Fruit fly (Drosophila melanogaster) whole organism, embryonic: Measurements from ENCODE around the gene TBC1d7.

ENCODE experiments used
- Abd-B ChIP-seq: fragments of 200-800 bp; sonication (Bioruptor generic); optimal IDR thresholded peaks from 2 replicates; lab custom pipeline; 2018; ENCODE audit warnings: missing biosample characterization, mild to moderate bottlenecking, missing genetic modification characterization, moderate library complexity
- B-H1 ChIP-seq: fragments of 200-800 bp; sonication (Bioruptor generic); IDR thresholded peaks from 3 replicates; pipeline ENCODE4 v1.3.6; 2022; ENCODE audit warnings: missing biosample characterization, missing genetic modification characterization
- CG10366 ChIP-seq: fragments of 200-800 bp; sonication (Bioruptor generic); IDR thresholded peaks from 2 replicates; pipeline ENCODE4 v1.3.6; 2022; ENCODE audit warnings: missing biosample characterization, missing genetic modification characterization
- CG10959 ChIP-seq: fragments of 200-800 bp; sonication (Bioruptor generic); IDR thresholded peaks from 2 replicates; pipeline ENCODE4 v1.3.6; 2022; ENCODE audit warnings: missing biosample characterization, missing genetic modification characterization
- CG12219 ChIP-seq: fragments of 200-800 bp; sonication (Bioruptor generic); optimal IDR thresholded peaks from 3 replicates; lab custom pipeline; 2018; ENCODE audit warnings: missing biosample characterization, mild to moderate bottlenecking, missing genetic modification characterization
- CG13624 ChIP-seq: fragments of 200-800 bp; sonication (Bioruptor generic); optimal IDR thresholded peaks from 2 replicates; lab custom pipeline; 2016; ENCODE audit warnings: missing biosample characterization, missing genetic modification characterization
- CG14710 ChIP-seq: fragments of 200-800 bp; sonication (Bioruptor generic); optimal IDR thresholded peaks from 3 replicates; lab custom pipeline; 2019; ENCODE audit warnings: missing biosample characterization, mild to moderate bottlenecking, missing genetic modification characterization, moderate library complexity
- CG16863 ChIP-seq: fragments of 200-800 bp; sonication (Bioruptor generic); optimal IDR thresholded peaks from 3 replicates; lab custom pipeline; 2016; ENCODE audit warnings: missing biosample characterization, missing genetic modification characterization
- CG1832 ChIP-seq: fragments of 200-800 bp; sonication (Bioruptor generic); optimal IDR thresholded peaks from 2 replicates; lab custom pipeline; 2017; ENCODE audit warnings: missing biosample characterization, mild to moderate bottlenecking, missing genetic modification characterization, inconsistent platforms
- CG18599 ChIP-seq: fragments of 200-800 bp; sonication (Bioruptor generic); optimal IDR thresholded peaks from 3 replicates; lab custom pipeline; 2017; ENCODE audit warnings: missing biosample characterization, missing genetic modification characterization, mild to moderate bottlenecking, moderate library complexity, missing genetic modification reagents
- CG2116 ChIP-seq: fragments of 200-800 bp; sonication (Bioruptor generic); optimal IDR thresholded peaks from 3 replicates; lab custom pipeline; 2018; ENCODE audit warnings: missing biosample characterization, mild to moderate bottlenecking, missing genetic modification characterization
- CG2199 ChIP-seq: fragments of 200-800 bp; sonication (Bioruptor generic); IDR thresholded peaks from 3 replicates; pipeline ENCODE4 v1.3.6; 2022; ENCODE audit warnings: missing biosample characterization, missing genetic modification characterization
- CG30403 ChIP-seq: fragments of 200-800 bp; sonication (Bioruptor generic); optimal IDR thresholded peaks from 3 replicates; lab custom pipeline; 2016; ENCODE audit warnings: missing biosample characterization, missing genetic modification characterization
- CG30431 ChIP-seq: fragments of 200-800 bp; sonication (Bioruptor generic); optimal IDR thresholded peaks from 2 replicates; lab custom pipeline; 2017; ENCODE audit warnings: missing biosample characterization, missing genetic modification characterization
- CG31388 ChIP-seq: fragments of 200-800 bp; sonication (Bioruptor generic); optimal IDR thresholded peaks from 2 replicates; lab custom pipeline; 2016; ENCODE audit warnings: missing biosample characterization, missing genetic modification characterization
- CG32532 ChIP-seq: fragments of 200-800 bp; sonication (Bioruptor generic); IDR thresholded peaks from 2 replicates; pipeline ENCODE4 v1.3.6; 2022; ENCODE audit warnings: missing biosample characterization, missing genetic modification characterization
- CG3407 ChIP-seq: fragments of 200-800 bp; sonication (Bioruptor generic); optimal IDR thresholded peaks from 2 replicates; lab custom pipeline; 2018; ENCODE audit warnings: missing biosample characterization, mild to moderate bottlenecking, missing genetic modification characterization
- CG4360 ChIP-seq: fragments of 200-800 bp; sonication (Bioruptor generic); IDR thresholded peaks from 2 replicates; pipeline ENCODE4 v1.3.6; 2022; ENCODE audit warnings: missing biosample characterization, missing genetic modification characterization
- CG6791 ChIP-seq: fragments of 200-800 bp; sonication (Bioruptor generic); IDR thresholded peaks from 3 replicates; pipeline ENCODE4 v1.3.6; 2022; ENCODE audit warnings: missing biosample characterization, missing genetic modification characterization; ENCODE audit not compliant: partially characterized antibody
- CG7963 ChIP-seq: fragments of 200-800 bp; sonication (Bioruptor generic); IDR thresholded peaks from 3 replicates; pipeline ENCODE4 v1.3.6; 2022; ENCODE audit warnings: missing biosample characterization, missing genetic modification characterization; ENCODE audit not compliant: partially characterized antibody
- CG8359 ChIP-seq: fragments of 200-800 bp; sonication (Bioruptor generic); optimal IDR thresholded peaks from 2 replicates; lab custom pipeline; 2017; ENCODE audit warnings: missing biosample characterization, mild to moderate bottlenecking, missing genetic modification characterization, borderline replicate concordance
- CG9727 ChIP-seq: fragments of 200-800 bp; sonication (Bioruptor generic); optimal IDR thresholded peaks from 3 replicates; lab custom pipeline; 2017; ENCODE audit warnings: missing biosample characterization, mild to moderate bottlenecking, missing genetic modification characterization
- CrebB ChIP-seq: fragments of 200-800 bp; sonication (Bioruptor generic); optimal IDR thresholded peaks from 3 replicates; lab custom pipeline; 2018; ENCODE audit warnings: missing biosample characterization, mild to moderate bottlenecking, missing genetic modification characterization
- Dek ChIP-seq: fragments of 200-800 bp; sonication (Bioruptor generic); optimal IDR thresholded peaks from 3 replicates; lab custom pipeline; 2019; ENCODE audit warnings: missing biosample characterization, mild to moderate bottlenecking, missing genetic modification characterization, moderate library complexity
- Gsc ChIP-seq: fragments of 200-800 bp; sonication (Bioruptor generic); IDR thresholded peaks from 2 replicates; pipeline ENCODE4 v1.3.6; 2022; ENCODE audit warnings: missing biosample characterization, missing genetic modification characterization
- Gug ChIP-seq: fragments of 200-800 bp; sonication (Bioruptor generic); IDR thresholded peaks from 4 replicates; pipeline ENCODE4 v1.3.6; 2022; ENCODE audit warnings: missing biosample characterization, missing genetic modification characterization
- Hand ChIP-seq: fragments of 200-800 bp; sonication (Bioruptor generic); optimal IDR thresholded peaks from 2 replicates; lab custom pipeline; 2017; ENCODE audit warnings: mild to moderate bottlenecking, missing biosample characterization, missing genetic modification reagents, missing genetic modification characterization
- HmgD ChIP-seq: fragments of 200-800 bp; sonication (Bioruptor generic); optimal IDR thresholded peaks from 3 replicates; lab custom pipeline; 2016; ENCODE audit warnings: missing biosample characterization, missing genetic modification characterization
- NFAT ChIP-seq: fragments of 200-800 bp; sonication (Bioruptor generic); IDR thresholded peaks from 2 replicates; pipeline ENCODE4 v1.3.6; 2022; ENCODE audit warnings: missing biosample characterization, missing genetic modification characterization
- Opbp ChIP-seq: fragments of 200-800 bp; sonication (Bioruptor generic); IDR thresholded peaks from 3 replicates; pipeline ENCODE4 v1.3.6; 2022; ENCODE audit warnings: missing biosample characterization, missing genetic modification characterization; ENCODE audit not compliant: partially characterized antibody
- Ravus ChIP-seq: fragments of 200-800 bp; sonication (Bioruptor generic); IDR thresholded peaks from 2 replicates; pipeline ENCODE4 v1.3.6; 2022; ENCODE audit warnings: missing biosample characterization, missing genetic modification characterization
- Scr ChIP-seq: fragments of 200-800 bp; sonication (Bioruptor generic); IDR thresholded peaks from 2 replicates; pipeline ENCODE4 v1.3.6; 2022; ENCODE audit warnings: missing biosample characterization, missing genetic modification characterization; ENCODE audit not compliant: partially characterized antibody
- YL-1 ChIP-seq: fragments of 200-800 bp; sonication (Bioruptor generic); optimal IDR thresholded peaks from 3 replicates; lab custom pipeline; 2017; ENCODE audit warnings: missing biosample characterization, mild to moderate bottlenecking, missing genetic modification characterization
- ac ChIP-seq: fragments of 200-800 bp; sonication (Bioruptor generic); optimal IDR thresholded peaks from 3 replicates; lab custom pipeline; 2017; ENCODE audit warnings: missing biosample characterization, mild to moderate bottlenecking, missing genetic modification characterization
- az2 ChIP-seq: fragments of 200-800 bp; sonication (Bioruptor generic); optimal IDR thresholded peaks from 3 replicates; lab custom pipeline; 2016; ENCODE audit warnings: missing biosample characterization, missing genetic modification characterization
- bab2 ChIP-seq: fragments of 200-800 bp; sonication (Bioruptor generic); optimal IDR thresholded peaks from 2 replicates; lab custom pipeline; 2016; ENCODE audit warnings: missing biosample characterization, missing genetic modification characterization
- bowl ChIP-seq: fragments of 200-800 bp; sonication (Bioruptor generic); IDR thresholded peaks from 2 replicates; pipeline ENCODE4 v1.3.6; 2022; ENCODE audit warnings: missing biosample characterization, missing genetic modification characterization
- chm ChIP-seq: fragments of 200-800 bp; sonication (Bioruptor generic); IDR thresholded peaks from 2 replicates; pipeline ENCODE4 v1.3.6; 2022; ENCODE audit warnings: missing biosample characterization, missing genetic modification characterization
- ci ChIP-seq: fragments of 200-800 bp; sonication (Bioruptor generic); IDR thresholded peaks from 3 replicates; pipeline ENCODE4 v1.3.6; 2022; ENCODE audit warnings: missing biosample characterization, missing genetic modification characterization
- crp ChIP-seq, 2 experiments: fragments of 200-800 bp; sonication (Bioruptor generic); optimal IDR thresholded peaks; 2 replicates in 1 of 2; 3 replicates in 1 of 2; lab custom pipeline; 2017; ENCODE audit warnings: missing biosample characterization in 2 of 2, missing genetic modification characterization in 2 of 2, mild to moderate bottlenecking in 1 of 2, moderate library complexity in 1 of 2
- fd102C ChIP-seq: fragments of 200-800 bp; sonication (Bioruptor generic); optimal IDR thresholded peaks from 2 replicates; lab custom pipeline; 2018; ENCODE audit warnings: missing biosample characterization, mild to moderate bottlenecking, missing genetic modification characterization, moderate library complexity
- gsb-n ChIP-seq: fragments of 200-800 bp; sonication (Bioruptor generic); optimal IDR thresholded peaks from 3 replicates; lab custom pipeline; 2018; ENCODE audit warnings: missing biosample characterization, mild to moderate bottlenecking, missing genetic modification characterization
- inv ChIP-seq: fragments of 200-800 bp; sonication (Bioruptor generic); IDR thresholded peaks from 2 replicates; pipeline ENCODE4 v1.3.6; 2022; ENCODE audit warnings: missing biosample characterization, missing genetic modification characterization; ENCODE audit not compliant: partially characterized antibody
- lilli ChIP-seq: fragments of 200-800 bp; sonication (Bioruptor generic); optimal IDR thresholded peaks from 3 replicates; lab custom pipeline; 2016; ENCODE audit warnings: missing biosample characterization, missing genetic modification characterization
- mam ChIP-seq: fragments of 200-800 bp; sonication (Bioruptor generic); optimal IDR thresholded peaks from 3 replicates; lab custom pipeline; 2016; ENCODE audit warnings: missing biosample characterization, missing genetic modification characterization
- sisA ChIP-seq: fragments of 200-800 bp; sonication (Bioruptor generic); IDR thresholded peaks from 2 replicates; pipeline ENCODE4 v1.3.6; 2022; ENCODE audit warnings: missing biosample characterization, missing genetic modification characterization
- slbo ChIP-seq: fragments of 200-800 bp; sonication (Bioruptor generic); IDR thresholded peaks from 2 replicates; pipeline ENCODE4 v1.3.6; 2022; ENCODE audit warnings: missing biosample characterization, missing genetic modification characterization
- slou ChIP-seq: fragments of 200-800 bp; sonication (Bioruptor generic); optimal IDR thresholded peaks from 3 replicates; lab custom pipeline; 2016; ENCODE audit warnings: missing biosample characterization, missing genetic modification characterization
- sr ChIP-seq: fragments of 200-800 bp; sonication (Bioruptor generic); IDR thresholded peaks from 3 replicates; pipeline ENCODE4 v1.3.6; 2022; ENCODE audit warnings: missing biosample characterization, missing genetic modification characterization
- trh ChIP-seq: fragments of 200-800 bp; sonication (Bioruptor generic); optimal IDR thresholded peaks from 2 replicates; lab custom pipeline; 2016; ENCODE audit warnings: missing biosample characterization, missing genetic modification characterization
- twi ChIP-seq: fragments of 200-800 bp; optimal IDR thresholded peaks from 2 replicates; lab custom pipeline; 2019; ENCODE audit warnings: missing biosample characterization, mild to moderate bottlenecking, missing genetic modification characterization, moderate library complexity
- vfl ChIP-seq: fragments of 200-800 bp; sonication (Bioruptor generic); optimal IDR thresholded peaks from 2 replicates; lab custom pipeline; 2016; ENCODE audit warnings: missing biosample characterization, missing genetic modification characterization

The TBC1d7 gene

dm6 chr3R:24205935-24206334, 44.4 kb downstream of the TBC1d7 start (continued):
- TF ChIP-seq trh (no peak), chm (GFP tag; lab: Robert Waterston, UW) (no peak), Opbp (GFP tag; lab: Robert Waterston, UW) (no peak), az2 (GFP tag; lab: Kevin White, UChicago) (peak; percentile 22), mam (GFP tag; lab: Kevin White, UChicago) (no peak), bab2 (no peak), CG13624 (GFP tag; lab: Kevin White, UChicago) (no peak), CG1832 (no peak), CG4360 (GFP tag; lab: Robert Waterston, UW) (no peak), NFAT (GFP tag; lab: Robert Waterston, UW) (no peak), CG9727 (GFP tag; lab: Kevin White, UChicago) (no peak), CG16863 (GFP tag; lab: Kevin White, UChicago) (no peak), crp (GFP tag; optimal IDR thresholded peaks at IDR 0.05; lab: Kevin White, UChicago) (no peak), CG30431 (no peak), CG14710 (tag; lab: Kevin White, UChicago) (no peak), Abd-B (GFP tag; lab: Kevin White, UChicago) (peak; percentile 1), slou (no peak), sr (no peak), CG12219 (GFP tag; lab: Kevin White, UChicago) (no peak), ac (GFP tag; lab: Kevin White, UChicago) (no peak), Hand (GFP tag; lab: Kevin White, UChicago) (no peak), vfl (GFP tag; lab: Kevin White, UChicago) (no peak), CG2199 (GFP tag; lab: Robert Waterston, UW) (no peak), CG18599 (GFP tag; lab: Kevin White, UChicago) (no peak), CG3407 (no peak), Ravus (GFP tag; lab: Robert Waterston, UW) (no peak), gsb-n (tag; lab: Kevin White, UChicago) (no peak), CG6791 (GFP tag; lab: Robert Waterston, UW) (no peak), YL-1 (GFP tag; lab: Kevin White, UChicago) (no peak), CG2116 (GFP tag; lab: Kevin White, UChicago) (no peak), slbo (0 out of 2 replicates have a peak, but pooled peaks have one; percentile 16), CrebB (tag; lab: Kevin White, UChicago) (no peak), twi (tag; lab: Kevin White, UChicago) (no peak), CG31388 (GFP tag; lab: Kevin White, UChicago) (no peak), Scr (no peak), CG30403 (GFP tag; lab: Kevin White, UChicago) (peak; percentile 30), ci (GFP tag; lab: Robert Waterston, UW) (0 out of 3 replicates have a peak, but pooled peaks have one; percentile 13), CG8359 (GFP tag; lab: Kevin White, UChicago) (no peak), bowl (GFP tag; lab: Robert Waterston, UW) (no peak), CG10959 (GFP tag; lab: Robert Waterston, UW) (no peak), CG10366 (GFP tag; lab: Robert Waterston, UW) (no peak; the same call in 1 of the 2 replicates), fd102C (GFP tag; lab: Kevin White, UChicago) (no peak), lilli (GFP tag; lab: Kevin White, UChicago) (no peak), B-H1 (GFP tag; lab: Robert Waterston, UW) (no peak), Dek (tag; lab: Kevin White, UChicago) (no peak), sisA (GFP tag; lab: Robert Waterston, UW) (0 out of 2 replicates have a peak, but pooled peaks have one; percentile 24), inv (GFP tag; lab: Robert Waterston, UW) (no peak), CG32532 (GFP tag; lab: Robert Waterston, UW) (no peak), Gsc (no peak), HmgD (GFP tag; lab: Kevin White, UChicago) (no peak), CG7963 (GFP tag; lab: Robert Waterston, UW) (no peak), Gug (GFP tag; lab: Robert Waterston, UW) (no peak)
